Worm (Caenorhabditis elegans): ENCODE results near the gene tofu-6.
A peak's percentile ranks its signal among the peaks of the same experiment; 100 is the strongest.

Gene tofu-6

ce11 chrII:5418929-5419328, 2.1 kb upstream of the tofu-6 start, which contains the start of gene EEED8.15:
Gene EEED8.15 (plus strand): TSS chrII:5419229.
- no peak for TF ChIP-seq nhr-179 (tag; optimal IDR thresholded peaks at IDR 0.05)
- no peak for TF ChIP-seq lin-54 (GFP tag; optimal IDR thresholded peaks at IDR 0.05)
- TF ChIP-seq ZK185.1 (tag; optimal IDR thresholded peaks at IDR 0.05; ENCODE audit: poor library complexity, severe bottlenecking), result no peak
- no peak for TF ChIP-seq aptf-3 (GFP tag; IDR thresholded peaks at IDR 0.05)
- TF ChIP-seq madf-3 (GFP tag; IDR thresholded peaks at IDR 0.05), result no peak

ce11 chrII:5423832-5424231, 2.8 kb downstream of the tofu-6 start, which contains the start of gene F07F6.7:
Gene F07F6.7 (minus strand): TSS chrII:5423858.
- TF ChIP-seq mxl-1 (tag; optimal IDR thresholded peaks at IDR 0.05) (no peak), repo-1 (tag; optimal IDR thresholded peaks at IDR 0.05) (no peak), dpff-1 (tag; optimal IDR thresholded peaks at IDR 0.05) (no peak), lsy-27 (tag; optimal IDR thresholded peaks at IDR 0.05; ENCODE audit: borderline replicate concordance, insufficient read depth) (no peak), F57C9.4 (tag; optimal IDR thresholded peaks at IDR 0.05) (no peak), sea-2 (GFP tag; IDR thresholded peaks at IDR 0.05) (no peak), ekl-4 (GFP tag; IDR thresholded peaks at IDR 0.05) (no peak), unc-62 (GFP tag; optimal IDR thresholded peaks at IDR 0.05) (no peak), ztf-25 (GFP tag; IDR thresholded peaks at IDR 0.05) (no peak), F33H1.4 (GFP tag; IDR thresholded peaks at IDR 0.05) (peak; percentile 76), chd-7 (tag; optimal IDR thresholded peaks at IDR 0.05) (no peak), xnd-1 (tag; optimal IDR thresholded peaks at IDR 0.05) (peak; percentile 67), lin-35 (GFP tag; optimal IDR thresholded peaks at IDR 0.05) (no peak), Y53G8AR.9 (GFP tag; conservative IDR thresholded peaks at IDR 0.05) (no peak), rpc-1 (optimal IDR thresholded peaks at IDR 0.05) (no peak), rpc-1 (tag; optimal IDR thresholded peaks at IDR 0.05) (no peak), bed-2 (GFP tag; IDR thresholded peaks at IDR 0.05) (no peak), unc-130 (GFP tag; optimal IDR thresholded peaks at IDR 0.05) (no peak), attf-5 (GFP tag; optimal IDR thresholded peaks at IDR 0.05) (no peak), zim-3 (tag; optimal IDR thresholded peaks at IDR 0.05) (no peak), ztf-26 (tag; optimal IDR thresholded peaks at IDR 0.05) (no peak), F39B2.1 (GFP tag; IDR thresholded peaks at IDR 0.05) (no peak), mcd-1 (GFP tag; IDR thresholded peaks at IDR 0.05) (peak; percentile 20; the same call in 1 of the 2 replicates), him-1 (tag; optimal IDR thresholded peaks at IDR 0.05) (peak; percentile 15), ztf-18 (tag; optimal IDR thresholded peaks at IDR 0.05) (no peak), lin-54 (GFP tag; optimal IDR thresholded peaks at IDR 0.05) (peak; percentile 24), D2030.7 (GFP tag; IDR thresholded peaks at IDR 0.05) (no peak), athp-1 (tag; optimal IDR thresholded peaks at IDR 0.05) (no peak), attf-6 (GFP tag; IDR thresholded peaks at IDR 0.05) (no peak), hsf-1 (GFP tag; IDR thresholded peaks at IDR 0.05) (no peak), nfya-1 (tag; optimal IDR thresholded peaks at IDR 0.05; ENCODE audit: borderline replicate concordance, insufficient read depth) (no peak), snpc-4 (GFP tag; optimal IDR thresholded peaks at IDR 0.05) (no peak), snpc-4 (tag; optimal IDR thresholded peaks at IDR 0.05) (peak in 1 of 4 experiments; percentile 14), hlh-12 (tag; optimal IDR thresholded peaks at IDR 0.05) (no peak), F57A8.1 (GFP tag; optimal IDR thresholded peaks at IDR 0.05) (no peak), ztf-3 (GFP tag; optimal IDR thresholded peaks at IDR 0.05) (no peak), pbrm-1 (GFP tag; IDR thresholded peaks at IDR 0.05) (no peak), C17E4.6 (GFP tag; IDR thresholded peaks at IDR 0.05) (no peak), zfh-2 (GFP tag; conservative IDR thresholded peaks at IDR 0.05) (no peak), B0019.2 (GFP tag; conservative IDR thresholded peaks at IDR 0.05) (no peak), B0336.3 (GFP tag; IDR thresholded peaks at IDR 0.05) (no peak), madf-8 (GFP tag; conservative IDR thresholded peaks at IDR 0.05) (peak; percentile 49), K12H6.12 (tag; optimal IDR thresholded peaks at IDR 0.05) (no peak), nhr-179 (tag; optimal IDR thresholded peaks at IDR 0.05) (no peak), F22D6.2 (tag; optimal IDR thresholded peaks at IDR 0.05) (no peak), lsl-1 (GFP tag; optimal IDR thresholded peaks at IDR 0.05) (peak; percentile 93)

All from whole organism, young adult.